Worm (Caenorhabditis elegans) whole organism, dauer: ENCODE data around the gene rde-4.
"Not testable (repeated sequence)": the region's sequence is repeated elsewhere in the genome, so short reads cannot be mapped to it uniquely, and the experiment has no call there.

Experiments
- unc-62 ChIP-seq: sonication (generic microtip); optimal IDR thresholded peaks from 2 replicates; lab custom pipeline; 2017; ENCODE audit warnings: missing biosample characterization, missing genetic modification reagents, missing genetic modification characterization

The rde-4 gene

ce11 chrIII:10231641-10232040, 13.2 kb upstream of the rde-4 start:
- TF ChIP-seq unc-62 (GFP tag; lab: Kevin White, UChicago), result no peak

- not testable (repeated sequence) for TF ChIP-seq unc-62 (GFP tag; lab: Kevin White, UChicago)
These were observed 3.4 kb upstream of the rde-4 start, which contains the start of gene Y70G10A.4 for ce11 chrIII:10221860-10222259. Y70G10A.4 (plus strand) TSS chrIII:10222160.

- TF ChIP-seq unc-62 (GFP tag; lab: Kevin White, UChicago), result no peak
These were observed 1.7 kb downstream of the rde-4 start, which contains the start of gene cts-1 for ce11 chrIII:10216585-10217278. cts-1 (minus strand) TSS chrIII:10216635.

ce11 chrIII:10215882-10216281, 2.6 kb downstream of the rde-4 start:
- no peak for TF ChIP-seq unc-62 (GFP tag; lab: Kevin White, UChicago)

- TF ChIP-seq unc-62 (GFP tag; lab: Kevin White, UChicago), result no peak
These were observed 3.9 kb downstream of the rde-4 start for ce11 chrIII:10214540-10214979.

ce11 chrIII:10211889-10212494, 6.5 kb downstream of the rde-4 start, which contains the start of the genes blos-1 and best-18:
blos-1 (minus strand) TSS chrIII:10211946.
best-18 (plus strand) TSS chrIII:10212396.
- TF ChIP-seq unc-62 (GFP tag; lab: Kevin White, UChicago), result no peak

- TF ChIP-seq unc-62 (GFP tag; lab: Kevin White, UChicago), result no peak
These were observed 8.7 kb downstream of the rde-4 start, which contains the start of gene T20G5.9 for ce11 chrIII:10209703-10210102. T20G5.9 (plus strand) TSS chrIII:10209840.

- TF ChIP-seq unc-62 (GFP tag; lab: Kevin White, UChicago), result no peak
These were observed 12.1 kb downstream of the rde-4 start for ce11 chrIII:10206352-10206751.

ce11 chrIII:10202894-10203871, 15.3 kb downstream of the rde-4 start, which contains the start of gene chc-1:
chc-1 (plus strand) TSS chrIII:10203821.
- TF ChIP-seq unc-62 (GFP tag; lab: Kevin White, UChicago), result no peak

ce11 chrIII:10202391-10202790, 16.1 kb downstream of the rde-4 start:
- no peak for TF ChIP-seq unc-62 (GFP tag; lab: Kevin White, UChicago)

ce11 chrIII:10201235-10201634, 17.2 kb downstream of the rde-4 start, which contains the start of the genes T20G5.13 and T20G5.12:
T20G5.13 (minus strand) TSS chrIII:10201335.
T20G5.12 (plus strand) TSS chrIII:10201604.
- no peak for TF ChIP-seq unc-62 (GFP tag; lab: Kevin White, UChicago)

ce11 chrIII:10199052-10199451, 19.4 kb downstream of the rde-4 start, which contains the start of gene T20G5.8:
T20G5.8 (plus strand) TSS chrIII:10199352.
- TF ChIP-seq unc-62 (GFP tag; lab: Kevin White, UChicago), result no peak

ce11 chrIII:10197416-10197815, 21.0 kb downstream of the rde-4 start, which contains the start of gene dod-6:
dod-6 (plus strand) TSS chrIII:10197716.
- no peak for TF ChIP-seq unc-62 (GFP tag; lab: Kevin White, UChicago)

- no peak for TF ChIP-seq unc-62 (GFP tag; lab: Kevin White, UChicago)
These were observed 21.6 kb downstream of the rde-4 start for ce11 chrIII:10196796-10197195.

- no peak for TF ChIP-seq unc-62 (GFP tag; lab: Kevin White, UChicago)
These were observed 22.5 kb downstream of the rde-4 start for ce11 chrIII:10195911-10196310.
